Worm (Caenorhabditis elegans) whole organism, mixed stage, embryonic: ENCODE measurements around the gene B0432.1.

ENCODE experiments used
- ces-1 ChIP-seq: fragments of 150-350 bp; optimal IDR thresholded peaks from 2 replicates; lab custom pipeline; 2014; ENCODE audit warnings: missing biosample characterization, missing genetic modification reagents, missing genetic modification characterization
- lin-13 ChIP-seq: fragments of 150-350 bp; optimal IDR thresholded peaks from 2 replicates; lab custom pipeline; 2014; ENCODE audit warnings: missing biosample characterization, missing genetic modification characterization
- nhr-76 ChIP-seq: sonication (generic microtip); optimal IDR thresholded peaks from 2 replicates; lab custom pipeline; 2017; ENCODE audit warnings: missing biosample characterization, missing genetic modification characterization

Gene B0432.1

DNA sequence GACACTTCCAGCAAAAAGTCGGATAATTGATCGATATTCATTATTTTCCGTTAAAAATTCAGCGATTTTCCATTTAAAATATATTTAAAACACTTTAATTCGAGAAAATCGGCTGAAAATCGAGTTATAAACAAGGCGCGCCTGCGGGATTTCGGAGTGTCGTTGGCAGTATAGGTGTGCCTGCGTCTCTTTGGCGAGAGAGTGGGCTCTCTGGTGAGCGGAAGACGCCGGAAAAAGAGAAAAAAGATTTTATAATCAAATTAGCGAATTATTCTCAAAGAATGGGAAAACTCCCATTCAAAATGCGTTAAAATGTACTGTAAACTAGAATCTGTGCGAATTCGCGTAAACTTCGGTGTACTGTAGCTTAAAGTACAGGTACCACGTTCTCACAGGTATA lies 50.5 kb downstream of the B0432.1 start, which contains the start of gene D1069.3:
Gene D1069.3, minus strand, starts transcription at position 158 of the 400 bp plus-strand sequence.
- TF ChIP-seq nhr-76 (tag; lab: Kevin White, UChicago), result no peak
- TF ChIP-seq lin-13 (tag; lab: Kevin White, UChicago), result no peak
- peak; percentile 87 for TF ChIP-seq ces-1 (GFP tag; lab: Kevin White, UChicago)
